Worm (Caenorhabditis elegans): ENCODE data around the gene nas-28.

The nas-28 gene

DNA sequence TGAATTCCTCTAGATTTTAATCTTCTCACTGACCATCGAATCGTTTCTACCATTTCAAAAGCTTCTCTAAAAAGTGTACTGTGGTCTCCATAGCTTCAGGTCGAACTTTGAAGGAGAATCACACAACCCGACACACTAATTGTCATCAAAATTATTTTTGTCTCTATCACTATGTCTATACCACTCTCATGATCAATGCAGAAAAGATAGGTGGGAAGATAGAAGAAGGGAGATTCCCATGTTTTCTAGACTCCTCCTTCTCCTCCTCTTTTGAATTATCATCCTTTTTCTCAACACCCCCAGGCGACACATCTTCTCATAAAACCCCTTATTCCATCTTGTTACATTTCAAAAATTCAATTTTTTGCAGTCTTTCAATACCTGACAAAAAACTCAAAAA, 37.1 kb downstream of the nas-28 start, which contains the start of gene Y42G9A.3:
Y42G9A.3 (plus strand) TSS at position 363 of the 400 bp plus-strand sequence.
- TF ChIP-seq ces-1 (GFP tag; optimal IDR thresholded peaks at IDR 0.05) (no peak), mep-1 (tag; optimal IDR thresholded peaks at IDR 0.05) (no peak), ceh-83 (GFP tag; optimal IDR thresholded peaks at IDR 0.05) (no peak), elt-3 (tag; optimal IDR thresholded peaks at IDR 0.05) (no peak), nhr-237 (tag; optimal IDR thresholded peaks at IDR 0.05) (no peak), lsy-2 (tag; optimal IDR thresholded peaks at IDR 0.05) (no peak), sptf-1 (tag; optimal IDR thresholded peaks at IDR 0.05) (no peak), zip-8 (tag; optimal IDR thresholded peaks at IDR 0.05) (no peak), ham-2 (GFP tag; optimal IDR thresholded peaks at IDR 0.05) (no peak), unc-120 (tag; optimal IDR thresholded peaks at IDR 0.05; ENCODE audit: poor library complexity, severe bottlenecking) (no peak), flh-1 (GFP tag; optimal IDR thresholded peaks at IDR 0.05) (no peak), blmp-1 (tag; optimal IDR thresholded peaks at IDR 0.05) (no peak), lin-32 (GFP tag; optimal IDR thresholded peaks at IDR 0.05) (no peak), ceh-39 (tag; optimal IDR thresholded peaks at IDR 0.05) (no peak), snpc-4 (tag; optimal IDR thresholded peaks at IDR 0.05) (no peak), pha-4 (tag; optimal IDR thresholded peaks at IDR 0.05) (no peak), hlh-1 (tag; optimal IDR thresholded peaks at IDR 0.05) (no peak)

DNA sequence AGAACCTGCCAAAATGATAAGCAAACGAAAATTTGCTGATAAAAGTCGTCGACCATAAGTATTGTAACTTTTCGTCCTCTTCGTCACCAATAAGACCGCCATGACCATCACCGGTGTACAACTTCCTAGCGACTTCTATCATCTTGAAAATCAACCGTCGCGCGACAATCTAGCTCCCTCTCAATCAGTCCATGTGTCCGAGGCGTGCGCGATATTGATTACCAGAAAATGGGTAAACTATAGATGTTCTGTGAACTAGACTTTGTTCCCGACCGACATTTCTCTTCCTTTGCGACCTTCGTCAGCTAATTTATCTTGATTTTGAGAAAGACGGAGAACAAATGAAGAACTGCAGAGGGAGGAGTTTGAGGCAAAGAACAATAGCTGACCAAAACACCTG, 37.7 kb downstream of the nas-28 start:
- TF ChIP-seq ztf-11 (tag; optimal IDR thresholded peaks at IDR 0.05) = no peak
- no peak for TF ChIP-seq mab-5 (tag; optimal IDR thresholded peaks at IDR 0.05)
- no peak for TF ChIP-seq ham-2 (GFP tag; optimal IDR thresholded peaks at IDR 0.05)
- TF ChIP-seq blmp-1 (tag; optimal IDR thresholded peaks at IDR 0.05) = no peak
- TF ChIP-seq bed-3 (GFP tag; optimal IDR thresholded peaks at IDR 0.05) = no peak
- no peak for TF ChIP-seq ces-1 (GFP tag; optimal IDR thresholded peaks at IDR 0.05)
- no peak for TF ChIP-seq unc-120 (tag; optimal IDR thresholded peaks at IDR 0.05; ENCODE audit: poor library complexity, severe bottlenecking)
- no peak for TF ChIP-seq lin-13 (tag; optimal IDR thresholded peaks at IDR 0.05)
- no peak for TF ChIP-seq ceh-83 (GFP tag; optimal IDR thresholded peaks at IDR 0.05)
- TF ChIP-seq zip-8 (tag; optimal IDR thresholded peaks at IDR 0.05) = no peak

DNA sequence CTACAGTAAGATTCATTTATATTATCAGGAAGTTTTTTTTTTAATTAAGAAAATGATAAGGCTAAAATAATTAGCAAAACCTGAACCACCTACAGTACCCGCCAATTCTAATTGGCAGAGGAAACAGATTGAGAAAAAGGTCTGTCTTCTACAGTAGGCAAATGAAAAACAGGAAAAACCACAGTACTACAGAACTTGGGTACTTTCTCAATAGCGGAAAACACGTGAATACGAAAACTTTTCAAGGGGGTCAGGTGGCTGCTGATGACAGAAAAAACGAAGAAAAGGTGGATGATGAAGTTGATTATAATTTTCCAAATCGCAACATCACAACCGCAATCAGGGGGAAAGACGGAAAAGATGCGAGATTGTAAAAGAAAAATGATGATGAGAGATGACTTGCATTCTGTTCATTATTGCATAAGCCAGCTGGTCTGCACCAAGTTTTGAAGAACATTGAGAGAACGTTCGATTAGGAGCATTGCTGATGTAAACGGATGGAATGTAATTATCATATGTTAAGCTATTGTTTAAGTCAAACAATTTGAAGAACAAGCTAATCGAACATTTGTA, 38.5 kb downstream of the nas-28 start:
- TF ChIP-seq drap-1 (GFP tag; optimal IDR thresholded peaks at IDR 0.05) (no peak), ces-1 (GFP tag; optimal IDR thresholded peaks at IDR 0.05) (no peak), sem-2 (GFP tag; optimal IDR thresholded peaks at IDR 0.05) (no peak), nhr-28 (tag; optimal IDR thresholded peaks at IDR 0.05) (no peak), lsy-2 (tag; optimal IDR thresholded peaks at IDR 0.05) (no peak), mep-1 (tag; optimal IDR thresholded peaks at IDR 0.05) (no peak), elt-1 (tag; optimal IDR thresholded peaks at IDR 0.05; ENCODE audit: borderline replicate concordance, insufficient read depth) (no peak), lin-13 (tag; optimal IDR thresholded peaks at IDR 0.05) (no peak), blmp-1 (tag; optimal IDR thresholded peaks at IDR 0.05) (no peak), unc-39 (tag; optimal IDR thresholded peaks at IDR 0.05) (no peak)

DNA sequence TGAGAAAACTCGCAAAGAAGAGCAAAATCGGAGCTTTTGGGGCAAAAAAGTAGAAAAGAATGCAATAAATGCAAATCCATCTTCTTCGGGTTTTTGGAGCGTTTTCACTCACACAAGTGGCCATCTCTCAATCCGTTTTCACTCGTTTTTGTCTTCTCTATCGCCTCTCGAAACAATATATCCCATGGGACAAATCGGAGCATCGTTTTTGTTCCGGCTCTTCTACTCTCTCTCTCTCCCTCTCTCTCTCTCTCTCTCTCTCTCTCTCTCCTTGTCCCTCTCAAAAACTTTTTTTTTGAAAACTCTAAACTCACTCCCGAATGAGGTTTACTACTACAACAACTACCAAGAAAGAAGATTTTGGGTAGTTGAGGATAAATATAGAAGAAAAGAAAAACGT, 41.5 kb downstream of the nas-28 start:
- TF ChIP-seq unc-62 (GFP tag; optimal IDR thresholded peaks at IDR 0.05) (no peak), hlh-1 (tag; optimal IDR thresholded peaks at IDR 0.05) (no peak), lsy-2 (tag; optimal IDR thresholded peaks at IDR 0.05) (no peak), mls-2 (tag; optimal IDR thresholded peaks at IDR 0.05) (no peak), ceh-83 (GFP tag; optimal IDR thresholded peaks at IDR 0.05) (no peak), ceh-43 (GFP tag; optimal IDR thresholded peaks at IDR 0.05) (no peak), M03D4.4 (tag; optimal IDR thresholded peaks at IDR 0.05) (no peak), drap-1 (GFP tag; optimal IDR thresholded peaks at IDR 0.05) (no peak), ham-2 (GFP tag; optimal IDR thresholded peaks at IDR 0.05) (no peak), nhr-12 (tag; optimal IDR thresholded peaks at IDR 0.05) (no peak), blmp-1 (tag; optimal IDR thresholded peaks at IDR 0.05) (no peak), ztf-11 (tag; optimal IDR thresholded peaks at IDR 0.05) (no peak), tbx-8 (GFP tag; optimal IDR thresholded peaks at IDR 0.05) (no peak), elt-1 (tag; optimal IDR thresholded peaks at IDR 0.05; ENCODE audit: borderline replicate concordance, insufficient read depth) (no peak), ces-1 (GFP tag; optimal IDR thresholded peaks at IDR 0.05) (no peak), mep-1 (tag; optimal IDR thresholded peaks at IDR 0.05) (no peak), unc-39 (tag; optimal IDR thresholded peaks at IDR 0.05) (no peak), bed-3 (GFP tag; optimal IDR thresholded peaks at IDR 0.05) (no peak), pha-4 (tag; optimal IDR thresholded peaks at IDR 0.05) (no peak)

All from whole organism, mixed stage, embryonic.